Fruit fly (Drosophila melanogaster): ENCODE data around the gene CG7953.

Gene CG7953

DNA sequence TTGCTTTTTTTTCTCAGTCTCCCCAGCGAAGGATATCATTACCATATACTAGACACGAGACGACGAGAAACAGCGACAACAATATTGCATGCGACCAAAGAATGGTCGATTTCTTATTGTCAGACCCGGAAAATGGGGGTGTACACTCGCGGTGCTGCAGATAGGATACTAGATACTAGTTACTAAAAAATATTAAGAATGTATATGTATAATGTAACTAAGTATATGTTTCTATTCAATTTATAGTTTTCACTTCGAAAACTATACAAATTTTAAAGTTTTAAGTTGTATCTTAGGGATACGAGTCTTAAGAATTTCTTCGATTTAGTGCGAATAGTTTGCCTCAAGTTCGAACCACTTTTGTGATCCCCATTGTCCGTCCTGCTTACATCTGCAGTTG lies 45.7 kb downstream of the CG7953 start:
- TF ChIP-seq CG7045 (GFP tag; optimal IDR thresholded peaks at IDR 0.05) (peak; percentile 10), pad (GFP tag; optimal IDR thresholded peaks at IDR 0.05) (no peak)
